Fruit fly (Drosophila melanogaster): ENCODE results near the gene SLIRP2.

The SLIRP2 gene

DNA sequence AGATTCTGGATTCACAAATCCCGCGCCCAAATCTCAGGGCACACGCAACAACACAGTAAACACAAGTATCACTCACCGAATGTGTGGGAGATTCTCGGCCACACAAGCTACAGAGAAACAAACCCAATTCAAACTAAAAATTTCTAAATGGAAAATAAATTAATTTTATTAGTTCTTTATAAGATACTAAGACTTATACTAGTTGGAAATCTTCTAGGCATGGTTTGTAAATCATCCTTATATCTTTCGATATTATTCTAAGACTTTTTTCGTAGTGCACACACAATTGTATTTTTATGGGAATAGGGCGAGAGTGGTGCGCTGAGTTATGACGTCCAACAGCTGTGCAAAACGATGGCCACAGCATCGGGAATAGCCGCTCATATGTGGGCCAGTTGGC lies 31.8 kb upstream of the SLIRP2 start (continued):
- TF ChIP-seq Ptx1 (GFP tag; IDR thresholded peaks at IDR 0.05) (peak; percentile 51), gce (GFP tag; IDR thresholded peaks at IDR 0.05) (no peak), CG15073 (GFP tag; optimal IDR thresholded peaks at IDR 0.05) (no peak), CG18619 (GFP tag; optimal IDR thresholded peaks at IDR 0.05) (no peak), CG4617 (GFP tag; optimal IDR thresholded peaks at IDR 0.05; ENCODE audit: borderline replicate concordance) (no peak), kay (GFP tag; optimal IDR thresholded peaks at IDR 0.05) (no peak), pan (optimal IDR thresholded peaks at IDR 0.05) (no peak), pan (GFP tag; optimal IDR thresholded peaks at IDR 0.05 in 1 of 2, IDR thresholded peaks at IDR 0.05 in 1 of 2) (peak in 1 of 2 experiments; percentile 32), wek (GFP tag; optimal IDR thresholded peaks at IDR 0.05) (no peak), CG7839 (tag; optimal IDR thresholded peaks at IDR 0.05) (peak; percentile 31), Scr (GFP tag; IDR thresholded peaks at IDR 0.05; ENCODE audit: partially characterized antibody) (no peak), CG12299 (tag; optimal IDR thresholded peaks at IDR 0.05) (no peak), NfI (GFP tag; optimal IDR thresholded peaks at IDR 0.05) (no peak), CG13624 (GFP tag; optimal IDR thresholded peaks at IDR 0.05) (no peak), slbo (GFP tag; IDR thresholded peaks at IDR 0.05) (peak; percentile 5; the same call in 1 of the 2 replicates), CG4424 (GFP tag; optimal IDR thresholded peaks at IDR 0.05) (no peak), nmo (GFP tag; optimal IDR thresholded peaks at IDR 0.05) (peak; percentile 14), Stat92E (GFP tag; optimal IDR thresholded peaks at IDR 0.05) (no peak), CG12391 (tag; optimal IDR thresholded peaks at IDR 0.05) (no peak), lov (optimal IDR thresholded peaks at IDR 0.05) (no peak), lov (GFP tag; IDR thresholded peaks at IDR 0.05) (0 out of 3 replicates have a peak, but pooled peaks have one; percentile 16), CG10267 (tag; optimal IDR thresholded peaks at IDR 0.05) (no peak), unc-4 (GFP tag; IDR thresholded peaks at IDR 0.05; ENCODE audit: partially characterized antibody) (no peak), vvl (GFP tag; IDR thresholded peaks at IDR 0.05) (0 out of 2 replicates have a peak, but pooled peaks have one; percentile 11), CG8388 (GFP tag; optimal IDR thresholded peaks at IDR 0.05) (no peak), CG5245 (GFP tag; optimal IDR thresholded peaks at IDR 0.05) (no peak), ham (GFP tag; IDR thresholded peaks at IDR 0.05) (no peak), Atf-2 (GFP tag; optimal IDR thresholded peaks at IDR 0.05) (no peak), CG4328 (GFP tag; optimal IDR thresholded peaks at IDR 0.05) (no peak), stc (GFP tag; IDR thresholded peaks at IDR 0.05) (0 out of 2 replicates have a peak, but pooled peaks have one; percentile 18), CG12071 (GFP tag; optimal IDR thresholded peaks at IDR 0.05) (no peak), tgo (GFP tag; IDR thresholded peaks at IDR 0.05) (peak; percentile 42; the same call in 2 of the 3 replicates), hbn (GFP tag; IDR thresholded peaks at IDR 0.05; ENCODE audit: partially characterized antibody) (no peak), eve (GFP tag; optimal IDR thresholded peaks at IDR 0.05) (no peak), Rx (GFP tag; IDR thresholded peaks at IDR 0.05) (no peak), CG9876 (GFP tag; optimal IDR thresholded peaks at IDR 0.05) (no peak), CG5953 (GFP tag; IDR thresholded peaks at IDR 0.05) (no peak), Spps (tag; optimal IDR thresholded peaks at IDR 0.05) (no peak), CG2889 (GFP tag; IDR thresholded peaks at IDR 0.05) (no peak), CG15696 (tag; optimal IDR thresholded peaks at IDR 0.05) (no peak), luna (GFP tag; optimal IDR thresholded peaks at IDR 0.05) (no peak), CG14965 (GFP tag; optimal IDR thresholded peaks at IDR 0.05; ENCODE audit: borderline replicate concordance) (no peak), CG10431 (GFP tag; optimal IDR thresholded peaks at IDR 0.05) (no peak), gt (GFP tag; IDR thresholded peaks at IDR 0.05) (no peak), CG33213 (GFP tag; optimal IDR thresholded peaks at IDR 0.05) (no peak), org-1 (GFP tag; optimal IDR thresholded peaks at IDR 0.05) (no peak), sens (GFP tag) (peak; percentile 43), CG30431 (GFP tag; optimal IDR thresholded peaks at IDR 0.05) (no peak), Bdp1 (GFP tag; optimal IDR thresholded peaks at IDR 0.05) (no peak), ro (GFP tag; IDR thresholded peaks at IDR 0.05) (no peak), CG6765 (GFP tag; optimal IDR thresholded peaks at IDR 0.05) (no peak), CG7928 (GFP tag; optimal IDR thresholded peaks at IDR 0.05) (no peak)

All from whole organism, embryonic.